Fruit fly (Drosophila melanogaster): ENCODE results near the gene Eig71Eg.

dm6 chr3L:15639978-15640377 lies 17.4 kb upstream of the Eig71Eg start:
- TF ChIP-seq CG12605 (GFP tag; IDR thresholded peaks at IDR 0.05) (no peak), EcR (GFP tag; optimal IDR thresholded peaks at IDR 0.05) (no peak), fd96Ca (GFP tag; IDR thresholded peaks at IDR 0.05) (no peak), CG8159 (tag; optimal IDR thresholded peaks at IDR 0.05) (no peak), D1 (tag; optimal IDR thresholded peaks at IDR 0.05) (no peak), CG9948 (tag; optimal IDR thresholded peaks at IDR 0.05) (no peak), CG14655 (GFP tag; optimal IDR thresholded peaks at IDR 0.05) (no peak), CG10348 (GFP tag; IDR thresholded peaks at IDR 0.05) (no peak), rn (GFP tag; IDR thresholded peaks at IDR 0.05) (no peak)

Measured in whole organism, pupa.